Worm (Caenorhabditis elegans): Measurements from ENCODE around the gene K07C5.9.

K07C5.9 gene

DNA sequence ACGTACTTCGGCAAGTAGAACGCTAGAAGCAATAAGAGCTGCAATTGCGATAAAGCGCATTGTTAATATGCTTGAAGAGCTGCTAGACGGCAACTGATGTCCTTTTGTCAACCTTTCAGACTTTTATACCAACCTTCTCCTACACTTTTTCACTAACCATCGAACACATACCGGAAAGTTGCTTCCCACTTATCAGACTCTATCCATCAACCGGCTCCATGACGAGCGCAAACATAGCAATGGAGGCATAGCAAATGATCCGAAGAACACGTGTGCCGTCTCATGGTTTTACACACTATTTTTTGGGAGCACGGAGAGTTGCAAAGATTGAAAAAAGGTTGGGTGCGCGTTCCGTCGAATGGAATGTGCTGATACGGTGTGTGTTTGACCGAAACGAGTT, 31.8 kb upstream of the K07C5.9 start, which contains the start of gene abu-1:
abu-1 (minus strand) TSS at position 101 of the 400 bp plus-strand sequence.
- TF ChIP-seq tbx-2 (tag; optimal IDR thresholded peaks at IDR 0.05) (no peak), ceh-45 (GFP tag; IDR thresholded peaks at IDR 0.05) (no peak), fkh-6 (tag; optimal IDR thresholded peaks at IDR 0.05) (no peak), ama-1 (optimal IDR thresholded peaks at IDR 0.05) (no peak), fax-1 (tag; optimal IDR thresholded peaks at IDR 0.05) (no peak), ets-4 (tag; optimal IDR thresholded peaks at IDR 0.05) (no peak), pqm-1 (tag; optimal IDR thresholded peaks at IDR 0.05) (no peak), ztf-16 (tag; optimal IDR thresholded peaks at IDR 0.05) (no peak), nhr-11 (tag; optimal IDR thresholded peaks at IDR 0.05) (no peak), ceh-24 (tag; optimal IDR thresholded peaks at IDR 0.05) (no peak), madf-2 (tag; optimal IDR thresholded peaks at IDR 0.05) (no peak), nfya-1 (tag; optimal IDR thresholded peaks at IDR 0.05) (no peak), unc-86 (tag; optimal IDR thresholded peaks at IDR 0.05) (no peak), unc-42 (tag; optimal IDR thresholded peaks at IDR 0.05) (no peak), ref-2 (tag; optimal IDR thresholded peaks at IDR 0.05) (no peak), lim-6 (tag; optimal IDR thresholded peaks at IDR 0.05) (no peak), ceh-9 (tag; optimal IDR thresholded peaks at IDR 0.05) (no peak)

DNA sequence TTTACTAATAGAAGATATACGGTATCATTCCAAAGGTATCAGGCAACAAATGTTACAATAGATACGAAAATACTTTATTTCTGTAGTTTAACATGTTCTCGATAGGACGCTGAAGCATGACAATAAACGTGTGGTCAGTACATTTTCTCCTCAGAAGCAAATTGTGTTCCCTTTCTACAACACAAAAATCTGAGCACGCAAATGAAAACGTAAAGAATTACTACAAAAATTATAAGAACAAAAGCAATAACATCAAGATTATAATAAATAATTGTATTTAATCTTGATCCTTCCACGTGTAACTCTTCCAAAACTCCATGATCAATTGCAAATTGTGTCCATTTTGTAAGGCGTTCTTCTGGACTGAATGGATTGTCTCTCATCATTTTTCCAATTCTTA, 29.8 kb upstream of the K07C5.9 start:
- TF ChIP-seq ttx-3 (tag; optimal IDR thresholded peaks at IDR 0.05) (no peak), ceh-48 (tag; optimal IDR thresholded peaks at IDR 0.05) (no peak), nfya-1 (tag; optimal IDR thresholded peaks at IDR 0.05) (no peak), fkh-10 (GFP tag; optimal IDR thresholded peaks at IDR 0.05) (no peak), ceh-31 (tag; optimal IDR thresholded peaks at IDR 0.05) (no peak), pros-1 (tag; optimal IDR thresholded peaks at IDR 0.05) (no peak), ceh-9 (tag; optimal IDR thresholded peaks at IDR 0.05) (no peak), fkh-6 (tag; optimal IDR thresholded peaks at IDR 0.05) (no peak), ceh-24 (tag; optimal IDR thresholded peaks at IDR 0.05) (no peak), che-1 (tag; optimal IDR thresholded peaks at IDR 0.05) (no peak), fax-1 (tag; optimal IDR thresholded peaks at IDR 0.05) (no peak), hlh-13 (GFP tag; optimal IDR thresholded peaks at IDR 0.05) (no peak), ztf-16 (tag; optimal IDR thresholded peaks at IDR 0.05) (no peak), C38D4.7 (GFP tag; optimal IDR thresholded peaks at IDR 0.05) (no peak), syd-9 (tag; optimal IDR thresholded peaks at IDR 0.05) (no peak), pag-3 (tag; optimal IDR thresholded peaks at IDR 0.05; ENCODE audit: borderline replicate concordance) (no peak), ceh-19 (GFP tag; optimal IDR thresholded peaks at IDR 0.05) (no peak), C08G9.2 (tag; optimal IDR thresholded peaks at IDR 0.05) (no peak), K09A11.1 (tag; optimal IDR thresholded peaks at IDR 0.05; ENCODE audit: insufficient read depth) (no peak), ceh-34 (tag; optimal IDR thresholded peaks at IDR 0.05) (no peak)

ce11 chrV:10379293-10379692, 29.3 kb upstream of the K07C5.9 start, which contains the start of gene AC3.12:
AC3.12 (minus strand) TSS chrV:10379393.
- no peak for TF ChIP-seq unc-55 (GFP tag; optimal IDR thresholded peaks at IDR 0.05)
- TF ChIP-seq nhr-232 (tag; optimal IDR thresholded peaks at IDR 0.05), result no peak
- no peak for TF ChIP-seq pha-4 (tag; optimal IDR thresholded peaks at IDR 0.05)
- no peak for TF ChIP-seq unc-42 (tag; optimal IDR thresholded peaks at IDR 0.05)
- TF ChIP-seq zip-5 (tag; optimal IDR thresholded peaks at IDR 0.05), result no peak

DNA sequence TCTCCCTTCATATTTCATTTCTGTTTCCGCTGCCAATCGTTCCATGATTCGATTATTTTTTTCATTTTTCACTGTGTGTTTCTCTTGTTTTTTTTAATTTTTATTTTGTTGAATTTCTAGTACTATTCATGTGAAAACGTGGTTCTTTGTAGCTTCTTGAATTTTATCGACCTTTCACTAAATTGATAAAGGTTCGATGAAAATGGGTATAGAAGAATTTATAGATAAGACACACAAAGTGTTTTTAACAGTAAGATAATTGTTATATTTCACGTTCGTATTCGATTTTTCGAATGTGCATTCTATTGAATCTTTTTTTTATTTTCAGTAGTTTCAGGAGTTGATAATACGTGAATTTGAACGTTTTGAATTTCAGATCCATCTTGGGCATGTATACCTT, 22.0 kb upstream of the K07C5.9 start, which contains the start of gene ugt-49:
ugt-49 (plus strand) TSS at position 371 of the 400 bp plus-strand sequence.
- TF ChIP-seq odd-2 (tag; optimal IDR thresholded peaks at IDR 0.05) (no peak), pros-1 (tag; optimal IDR thresholded peaks at IDR 0.05) (no peak), ama-1 (optimal IDR thresholded peaks at IDR 0.05) (no peak), madf-2 (tag; optimal IDR thresholded peaks at IDR 0.05) (no peak), npax-4 (tag; optimal IDR thresholded peaks at IDR 0.05) (no peak), gmeb-2 (tag; optimal IDR thresholded peaks at IDR 0.05) (no peak), K02D7.2 (tag; optimal IDR thresholded peaks at IDR 0.05) (no peak), nfya-1 (tag; optimal IDR thresholded peaks at IDR 0.05) (no peak), ceh-19 (GFP tag; optimal IDR thresholded peaks at IDR 0.05) (no peak), ceh-2 (tag; optimal IDR thresholded peaks at IDR 0.05) (no peak), ceh-14 (tag; optimal IDR thresholded peaks at IDR 0.05) (no peak), lim-6 (tag; optimal IDR thresholded peaks at IDR 0.05) (no peak), ceh-48 (tag; optimal IDR thresholded peaks at IDR 0.05) (no peak), fkh-6 (tag; optimal IDR thresholded peaks at IDR 0.05) (no peak), hlh-6 (tag; optimal IDR thresholded peaks at IDR 0.05) (no peak), tbx-2 (tag; optimal IDR thresholded peaks at IDR 0.05) (no peak), mec-3 (tag; optimal IDR thresholded peaks at IDR 0.05; ENCODE audit: borderline replicate concordance) (no peak), unc-86 (tag; optimal IDR thresholded peaks at IDR 0.05) (no peak), unc-3 (GFP tag; conservative IDR thresholded peaks at IDR 0.05) (no peak), unc-3 (tag; optimal IDR thresholded peaks at IDR 0.05) (no peak)
